Fruit fly (Drosophila melanogaster): ENCODE data around the gene CG42815.

CG42815 gene

dm6 chr3L:17814036-17814435 lies 22.8 kb upstream of the CG42815 start, which contains the start of gene Cln3:
Gene Cln3 (minus strand): TSS chr3L:17814119.
- TF ChIP-seq CG13204 (GFP tag; optimal IDR thresholded peaks at IDR 0.05) = no peak
- TF ChIP-seq CG32121 (GFP tag; IDR thresholded peaks at IDR 0.05) = no peak
- no peak for TF ChIP-seq CG10348 (GFP tag; IDR thresholded peaks at IDR 0.05)
- no peak for TF ChIP-seq Snoo (tag; optimal IDR thresholded peaks at IDR 0.05)
- no peak for TF ChIP-seq D1 (tag; optimal IDR thresholded peaks at IDR 0.05)
- TF ChIP-seq fd96Ca (GFP tag; IDR thresholded peaks at IDR 0.05) = no peak
- no peak for TF ChIP-seq CG17806 (tag; optimal IDR thresholded peaks at IDR 0.05)
- no peak for TF ChIP-seq CG8301 (tag; optimal IDR thresholded peaks at IDR 0.05)
- TF ChIP-seq gl (tag; optimal IDR thresholded peaks at IDR 0.05) = no peak

dm6 chr3L:17808597-17809213 lies 17.4 kb upstream of the CG42815 start, which contains the start of gene CG32191:
Gene CG32191 (minus strand): TSS chr3L:17809146.
- no peak for TF ChIP-seq CG13204 (GFP tag; optimal IDR thresholded peaks at IDR 0.05)
- no peak for TF ChIP-seq EcR (GFP tag; optimal IDR thresholded peaks at IDR 0.05)
- no peak for TF ChIP-seq CG14655 (GFP tag; optimal IDR thresholded peaks at IDR 0.05)
- no peak for TF ChIP-seq Pif1B (GFP tag; optimal IDR thresholded peaks at IDR 0.05)
- TF ChIP-seq CG34367 (tag; optimal IDR thresholded peaks at IDR 0.05) = no peak
- no peak for TF ChIP-seq CG4496 (GFP tag; IDR thresholded peaks at IDR 0.05)
- TF ChIP-seq D1 (tag; optimal IDR thresholded peaks at IDR 0.05) = no peak
- TF ChIP-seq CG8159 (tag; optimal IDR thresholded peaks at IDR 0.05) = no peak
- no peak for TF ChIP-seq CG15710 (tag; optimal IDR thresholded peaks at IDR 0.05)
- TF ChIP-seq fd96Ca (GFP tag; IDR thresholded peaks at IDR 0.05) = no peak
- no peak for TF ChIP-seq CG10348 (GFP tag; IDR thresholded peaks at IDR 0.05)

dm6 chr3L:17806357-17807025 lies 15.2 kb upstream of the CG42815 start, which contains the start of gene CG32187:
Gene CG32187 (minus strand): TSS chr3L:17806365.
- no peak for TF ChIP-seq CG15710 (tag; optimal IDR thresholded peaks at IDR 0.05)

dm6 chr3L:17804511-17804910 lies 13.2 kb upstream of the CG42815 start, which contains the start of gene ais:
Gene ais (minus strand): TSS chr3L:17804715.
- TF ChIP-seq CG8159 (tag; optimal IDR thresholded peaks at IDR 0.05) = no peak
- no peak for TF ChIP-seq gl (tag; optimal IDR thresholded peaks at IDR 0.05)
- no peak for TF ChIP-seq CG15710 (tag; optimal IDR thresholded peaks at IDR 0.05)
- no peak for TF ChIP-seq CG9948 (tag; optimal IDR thresholded peaks at IDR 0.05)
- TF ChIP-seq CG34367 (tag; optimal IDR thresholded peaks at IDR 0.05) = no peak
- no peak for TF ChIP-seq D1 (tag; optimal IDR thresholded peaks at IDR 0.05)
- TF ChIP-seq CG8301 (tag; optimal IDR thresholded peaks at IDR 0.05) = no peak
- no peak for TF ChIP-seq Pif1B (GFP tag; optimal IDR thresholded peaks at IDR 0.05)
- TF ChIP-seq CG12605 (GFP tag; IDR thresholded peaks at IDR 0.05) = no peak
- no peak for TF ChIP-seq CG32121 (GFP tag; IDR thresholded peaks at IDR 0.05)
- TF ChIP-seq CG13204 (GFP tag; optimal IDR thresholded peaks at IDR 0.05) = no peak
- TF ChIP-seq CG17806 (tag; optimal IDR thresholded peaks at IDR 0.05) = no peak

- TF ChIP-seq CG34367 (tag; optimal IDR thresholded peaks at IDR 0.05) (no peak), Pif1B (GFP tag; optimal IDR thresholded peaks at IDR 0.05) (no peak), CG32121 (GFP tag; IDR thresholded peaks at IDR 0.05) (no peak), rn (GFP tag; IDR thresholded peaks at IDR 0.05) (no peak), CG8159 (tag; optimal IDR thresholded peaks at IDR 0.05) (no peak), CG10348 (GFP tag; IDR thresholded peaks at IDR 0.05) (no peak), Ets98B (GFP tag; IDR thresholded peaks at IDR 0.05) (no peak), EcR (GFP tag; optimal IDR thresholded peaks at IDR 0.05) (no peak), Snoo (tag; optimal IDR thresholded peaks at IDR 0.05) (no peak), gl (tag; optimal IDR thresholded peaks at IDR 0.05) (no peak), CG17806 (tag; optimal IDR thresholded peaks at IDR 0.05) (no peak), Pif1A (GFP tag; optimal IDR thresholded peaks at IDR 0.05) (no peak), CG8301 (tag; optimal IDR thresholded peaks at IDR 0.05) (no peak), CG4496 (GFP tag; IDR thresholded peaks at IDR 0.05) (no peak), CG13204 (GFP tag; optimal IDR thresholded peaks at IDR 0.05) (no peak), CG15710 (tag; optimal IDR thresholded peaks at IDR 0.05) (no peak), CG14655 (GFP tag; optimal IDR thresholded peaks at IDR 0.05) (no peak), CG12605 (GFP tag; IDR thresholded peaks at IDR 0.05) (no peak), D1 (tag; optimal IDR thresholded peaks at IDR 0.05) (no peak)
These were observed 10.8 kb upstream of the CG42815 start, which contains the start of gene NUCB1 for dm6 chr3L:17802107-17802506. Gene NUCB1 (minus strand): TSS chr3L:17802279.

dm6 chr3L:17797494-17797893 lies 6.2 kb upstream of the CG42815 start, which contains the start of gene CG42816:
Gene CG42816 (minus strand): TSS chr3L:17797594.
- TF ChIP-seq rn (GFP tag; IDR thresholded peaks at IDR 0.05) (no peak), fd96Ca (GFP tag; IDR thresholded peaks at IDR 0.05) (no peak), CG17806 (tag; optimal IDR thresholded peaks at IDR 0.05) (no peak), CG15710 (tag; optimal IDR thresholded peaks at IDR 0.05) (no peak), Snoo (tag; optimal IDR thresholded peaks at IDR 0.05) (no peak), gl (tag; optimal IDR thresholded peaks at IDR 0.05) (no peak), CG4496 (GFP tag; IDR thresholded peaks at IDR 0.05) (no peak), CG9948 (tag; optimal IDR thresholded peaks at IDR 0.05) (no peak), Pif1A (GFP tag; optimal IDR thresholded peaks at IDR 0.05) (no peak), D1 (tag; optimal IDR thresholded peaks at IDR 0.05) (no peak), CG13204 (GFP tag; optimal IDR thresholded peaks at IDR 0.05) (no peak), CG14655 (GFP tag; optimal IDR thresholded peaks at IDR 0.05) (no peak), CG8301 (tag; optimal IDR thresholded peaks at IDR 0.05) (no peak), CG32121 (GFP tag; IDR thresholded peaks at IDR 0.05) (no peak)
